Worm (Caenorhabditis elegans) whole organism, L1 larva: Measurements from ENCODE around the gene dhs-15.

Experiments
- ama-1 ChIP-seq: fragments of 150-350 bp; optimal IDR thresholded peaks from 2 replicates; lab custom pipeline; 2014
- efl-1 ChIP-seq, 4 experiments: fragments of 150-350 bp; optimal IDR thresholded peaks in 3 of 4; peaks in 1 of 4; 1 replicate in 1 of 4; 2 replicates in 3 of 4; lab custom pipeline; 2014; ENCODE audit warnings: missing biosample characterization in 2 of 4, missing genetic modification characterization in 2 of 4, missing genetic modification reagents in 2 of 4
- fos-1 ChIP-seq: fragments of 150-350 bp; optimal IDR thresholded peaks from 2 replicates; lab custom pipeline; 2014; ENCODE audit warnings: missing biosample characterization, missing genetic modification characterization
- jun-1 ChIP-seq: fragments of 150-350 bp; optimal IDR thresholded peaks from 2 replicates; lab custom pipeline; 2014; ENCODE audit warnings: missing biosample characterization, missing genetic modification reagents, missing genetic modification characterization
- lsy-2 ChIP-seq, 2 experiments: fragments of 150-350 bp; optimal IDR thresholded peaks; 2 replicates each; lab custom pipeline; 2014; ENCODE audit warnings: missing biosample characterization in 2 of 2, missing genetic modification characterization in 2 of 2
- mep-1 ChIP-seq: fragments of 150-350 bp; optimal IDR thresholded peaks from 2 replicates; lab custom pipeline; 2014; ENCODE audit warnings: missing biosample characterization, missing genetic modification characterization
- nhr-71 ChIP-seq: sonication (generic microtip); optimal IDR thresholded peaks from 2 replicates; lab custom pipeline; 2016; ENCODE audit warnings: mild to moderate bottlenecking, missing genetic modification characterization, moderate library complexity, missing compliant biosample characterization
- nhr-76 ChIP-seq: sonication (generic microtip); optimal IDR thresholded peaks from 2 replicates; lab custom pipeline; 2017; ENCODE audit warnings: missing biosample characterization, missing genetic modification characterization
- vab-15 ChIP-seq: sonication (generic microtip); optimal IDR thresholded peaks from 2 replicates; lab custom pipeline; 2017; ENCODE audit warnings: missing genotype, mild to moderate bottlenecking, missing genetic modification characterization, missing compliant biosample characterization

DNA sequence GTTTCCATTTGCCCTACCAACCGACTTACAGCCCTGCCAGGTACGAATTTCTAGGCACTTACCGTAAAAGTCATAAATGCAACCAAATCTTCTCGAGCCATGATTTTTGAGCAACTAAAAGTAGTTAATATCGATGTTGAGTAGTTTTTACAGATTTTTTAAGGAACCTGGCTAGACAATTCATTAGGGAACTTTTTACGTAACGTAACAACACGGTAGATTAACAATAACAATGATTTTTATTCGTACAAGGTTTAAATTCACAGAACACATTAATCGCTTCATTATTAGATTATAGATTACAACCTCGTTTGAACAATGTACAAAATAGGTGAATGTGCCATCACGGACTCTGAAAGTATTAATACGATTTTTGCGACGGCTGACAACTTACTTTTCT, 16.6 kb downstream of the dhs-15 start, which contains the start of gene srx-26:
- TF ChIP-seq lsy-2 (tag; optimal IDR thresholded peaks at IDR 0.05; lab: Kevin White, UChicago) (no peak), jun-1 (tag; lab: Kevin White, UChicago) (no peak), nhr-76 (tag; lab: Kevin White, UChicago) (no peak), fos-1 (tag; lab: Kevin White, UChicago) (no peak), efl-1 (optimal IDR thresholded peaks at IDR 0.05; lab: Kevin White, UChicago) (no peak), efl-1 (GFP tag; optimal IDR thresholded peaks at IDR 0.05 in 1 of 2; lab: Kevin White, UChicago) (no peak), ama-1 (lab: Kevin White, UChicago) (no peak), mep-1 (no peak), vab-15 (tag; lab: Kevin White, UChicago) (no peak), nhr-71 (no peak)
